Fruit fly (Drosophila melanogaster) whole organism, embryonic: ENCODE data around the gene Rbfox1.

Experiments
- CG11085 ChIP-seq: fragments of 200-800 bp; sonication (Bioruptor generic); IDR thresholded peaks from 2 replicates; pipeline ENCODE4 v1.3.6; 2022; ENCODE audit warnings: missing biosample characterization, missing genetic modification characterization
- aop ChIP-seq: fragments of 200-800 bp; sonication (Bioruptor generic); IDR thresholded peaks from 2 replicates; pipeline ENCODE4 v1.3.6; 2022; ENCODE audit warnings: missing biosample characterization, missing genetic modification characterization
- ara ChIP-seq: fragments of 200-800 bp; sonication (Bioruptor generic); IDR thresholded peaks from 2 replicates; pipeline ENCODE4 v1.3.6; 2022; ENCODE audit warnings: missing biosample characterization, missing genetic modification characterization
- usp ChIP-seq: fragments of >200 bp; optimal IDR thresholded peaks from 2 replicates; lab custom pipeline; 2017; ENCODE audit warnings: missing biosample characterization, missing genetic modification characterization

- TF ChIP-seq usp: no peak
- TF ChIP-seq ara (GFP tag; lab: Robert Waterston, UW): no peak
- no peak for TF ChIP-seq aop (GFP tag; lab: Robert Waterston, UW)
- TF ChIP-seq CG11085 (GFP tag; lab: Robert Waterston, UW): no peak
These were observed 40.4 kb downstream of the Rbfox1 start for dm6 chr3L:10521624-10522023.
